Worm (Caenorhabditis elegans) whole organism, L4/young adult: ENCODE measurements around the gene sec-16A.2.

Experiments
- W03F9.2 ChIP-seq: fragments of 150-350 bp; optimal IDR thresholded peaks from 2 replicates; lab custom pipeline; 2014; ENCODE audit warnings: missing biosample characterization, missing genetic modification characterization
- dao-5 ChIP-seq: sonication (generic microtip); optimal IDR thresholded peaks from 2 replicates; lab custom pipeline; 2016; ENCODE audit warnings: missing genotype, missing genetic modification characterization, moderate library complexity, missing compliant biosample characterization
- him-1 ChIP-seq: sonication (generic microtip); optimal IDR thresholded peaks from 2 replicates; lab custom pipeline; 2016; ENCODE audit warnings: missing genotype, missing genetic modification reagents, missing genetic modification characterization, missing compliant biosample characterization

DNA sequence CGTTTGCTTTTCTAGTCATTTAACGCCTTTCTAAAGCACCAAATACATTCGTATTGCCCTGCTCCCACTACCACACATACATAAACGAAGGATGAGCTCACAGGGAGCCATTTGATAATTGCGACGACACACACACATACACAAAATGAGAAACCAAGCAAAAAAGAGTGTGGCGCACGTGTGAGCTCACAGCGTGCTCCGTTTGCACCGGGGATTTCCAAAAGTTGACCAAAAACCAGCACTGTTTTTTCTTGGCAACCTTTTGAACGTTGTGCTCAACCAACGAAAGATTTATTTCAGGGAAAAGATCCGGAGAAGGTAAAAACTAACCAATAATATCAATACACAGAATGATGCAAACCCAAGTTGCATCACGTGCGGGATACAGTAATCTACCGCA, 12.2 kb upstream of the sec-16A.2 start, which contains the start of gene ksr-1:
- TF ChIP-seq him-1 (tag; lab: Kevin White, UChicago), result no peak
- TF ChIP-seq dao-5 (tag; lab: Kevin White, UChicago), result no peak
- TF ChIP-seq W03F9.2 (tag; lab: Kevin White, UChicago), result no peak
